Fruit fly (Drosophila melanogaster): ENCODE measurements around the gene nullo.

Gene nullo

DNA sequence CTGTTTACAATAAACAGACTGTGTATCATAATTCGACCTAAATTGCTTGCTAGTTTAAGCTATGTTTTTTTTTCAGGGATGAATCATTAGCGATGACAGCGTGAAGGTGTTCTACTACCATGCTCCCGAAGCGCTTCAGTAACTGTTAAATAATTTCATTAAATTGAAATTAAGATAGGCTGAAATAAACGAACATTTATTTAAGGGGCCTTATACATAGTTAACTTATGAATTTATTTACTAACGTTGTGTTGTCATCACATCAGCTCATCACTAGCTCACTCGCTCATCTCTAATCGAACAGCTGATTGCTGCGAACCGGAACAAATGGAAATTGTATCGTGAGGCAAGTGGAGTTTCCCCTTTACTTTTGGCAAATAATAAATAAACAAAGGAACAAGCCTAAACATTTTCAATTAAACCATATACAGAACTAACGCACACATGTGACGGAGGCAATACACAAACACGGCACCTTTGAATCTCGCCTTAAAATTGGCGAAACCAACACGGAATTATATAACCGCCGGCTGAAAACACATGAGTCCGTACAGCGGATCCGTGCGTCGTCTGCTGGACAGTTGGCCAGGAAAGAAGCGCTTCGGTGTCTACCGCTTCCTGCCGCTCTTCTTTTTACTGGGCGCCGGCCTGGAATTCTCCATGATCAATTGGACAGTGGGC is 38.1 kb upstream of the nullo start, which contains the start of the genes cm, sloth1 and sloth2 (continued):
- TF ChIP-seq CG3163 (GFP tag; optimal IDR thresholded peaks at IDR 0.05) (peak; percentile 55), Blimp-1 (GFP tag; optimal IDR thresholded peaks at IDR 0.05) (peak; percentile 72), Side (GFP tag; optimal IDR thresholded peaks at IDR 0.05) (peak; percentile 87), Nf-YA (GFP tag; IDR thresholded peaks at IDR 0.05) (peak; percentile 72)

DNA sequence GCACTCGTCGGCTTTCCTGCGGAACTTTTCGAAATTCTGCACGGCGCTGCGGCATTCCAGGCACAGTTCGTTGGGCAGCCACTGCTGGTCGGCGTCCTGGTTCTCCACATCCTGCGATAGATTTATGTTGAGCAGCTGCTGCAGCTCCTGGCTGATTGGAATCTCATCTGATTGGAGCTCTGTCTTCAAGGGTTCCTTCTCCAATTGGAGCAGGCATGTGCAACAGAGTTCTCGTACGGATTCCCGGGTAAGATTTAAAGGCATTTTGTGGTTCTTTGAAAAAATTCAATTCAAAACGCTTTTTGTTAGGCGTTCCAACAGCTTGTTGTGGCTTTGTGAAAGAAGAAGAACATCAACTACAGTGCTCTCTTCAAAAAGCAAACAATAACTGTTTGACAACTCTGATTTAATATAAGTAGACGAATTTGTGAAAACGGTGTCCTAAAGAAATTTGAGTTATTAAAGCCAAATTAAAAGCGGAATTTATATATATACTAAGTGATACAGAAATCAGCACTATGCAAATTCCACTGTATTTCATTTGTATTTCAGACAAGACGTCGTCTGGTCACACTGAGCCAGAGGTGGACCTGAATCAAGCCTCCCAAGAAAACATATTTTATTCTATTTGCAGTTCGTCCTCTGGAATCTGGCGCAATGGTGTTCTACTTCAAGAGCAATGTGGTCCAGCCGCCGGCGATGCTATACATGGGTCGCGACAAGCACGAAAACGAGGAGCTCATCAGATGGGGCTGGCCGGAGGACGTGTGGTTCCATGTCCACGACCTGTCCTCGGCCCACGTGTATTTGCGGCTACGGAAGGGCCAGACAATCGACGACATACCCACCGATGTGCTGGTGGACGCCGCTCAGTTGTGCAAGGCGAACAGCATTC is 35.7 kb upstream of the nullo start, which contains the start of the genes CG3032 and CG4593:
Gene CG3032, minus strand, starts transcription at position 562 of the 895 bp plus-strand sequence.
Gene CG4593, plus strand, starts transcription at position 568 of the 895 bp plus-strand sequence.
- TF ChIP-seq Neu2 (GFP tag; optimal IDR thresholded peaks at IDR 0.05; ENCODE audit: borderline replicate concordance) (no peak), GATAe (GFP tag; conservative IDR thresholded peaks at IDR 0.05) (peak; percentile 73), CG8359 (GFP tag; optimal IDR thresholded peaks at IDR 0.05; ENCODE audit: borderline replicate concordance) (no peak), jigr1 (GFP tag; IDR thresholded peaks at IDR 0.05) (peak; percentile 65; the same call in 2 of the 3 replicates), CG12659 (GFP tag; optimal IDR thresholded peaks at IDR 0.05) (peak; percentile 81), CG34376 (GFP tag; optimal IDR thresholded peaks at IDR 0.05) (peak; percentile 29), CG2712 (tag; optimal IDR thresholded peaks at IDR 0.05) (peak; percentile 82), CG7963 (GFP tag; IDR thresholded peaks at IDR 0.05; ENCODE audit: partially characterized antibody) (no peak), CG16815 (GFP tag; optimal IDR thresholded peaks at IDR 0.05) (peak; percentile 73), Vsx1 (GFP tag; optimal IDR thresholded peaks at IDR 0.05) (peak; percentile 19), CG11696 (GFP tag; IDR thresholded peaks at IDR 0.05) (peak; percentile 80), Oaz (GFP tag; IDR thresholded peaks at IDR 0.05) (peak; percentile 78), en (GFP tag; optimal IDR thresholded peaks at IDR 0.05) (peak; percentile 20), Med (GFP tag) (peak; percentile 95), dmrt99B (tag; optimal IDR thresholded peaks at IDR 0.05) (peak; percentile 80), ind (GFP tag; optimal IDR thresholded peaks at IDR 0.05) (peak; percentile 87), CG8478 (optimal IDR thresholded peaks at IDR 0.05) (no peak), CG11504 (tag; optimal IDR thresholded peaks at IDR 0.05) (peak; percentile 75), cwo (GFP tag; optimal IDR thresholded peaks at IDR 0.05) (peak; percentile 56), chn (GFP tag; optimal IDR thresholded peaks at IDR 0.05) (peak; percentile 72), sima (GFP tag; optimal IDR thresholded peaks at IDR 0.05) (no peak), CG10979 (tag; optimal IDR thresholded peaks at IDR 0.05) (peak; percentile 60), Doc3 (GFP tag; IDR thresholded peaks at IDR 0.05; ENCODE audit: partially characterized antibody) (no peak), inv (GFP tag; IDR thresholded peaks at IDR 0.05; ENCODE audit: partially characterized antibody) (no peak), nom (GFP tag; optimal IDR thresholded peaks at IDR 0.05) (peak; percentile 66), CG13123 (GFP tag; optimal IDR thresholded peaks at IDR 0.05) (peak; percentile 14), CG14441 (GFP tag; IDR thresholded peaks at IDR 0.05) (peak; percentile 94), BtbVII (GFP tag; optimal IDR thresholded peaks at IDR 0.05) (peak; percentile 9), Dek (tag; optimal IDR thresholded peaks at IDR 0.05) (peak; percentile 84), Awh (GFP tag; IDR thresholded peaks at IDR 0.05) (peak; percentile 85), ara (GFP tag; IDR thresholded peaks at IDR 0.05) (peak; percentile 73), CG1832 (GFP tag; optimal IDR thresholded peaks at IDR 0.05) (no peak), Stat92E (GFP tag; optimal IDR thresholded peaks at IDR 0.05) (peak in 1 of 3 experiments; percentile 32), zfh1 (GFP tag; IDR thresholded peaks at IDR 0.05) (peak; percentile 88), CG8944 (GFP tag; optimal IDR thresholded peaks at IDR 0.05) (peak; percentile 67), Xrp1 (GFP tag; IDR thresholded peaks at IDR 0.05) (peak; percentile 87), CG15269 (tag; optimal IDR thresholded peaks at IDR 0.05) (peak; percentile 81), Bdp1 (GFP tag; optimal IDR thresholded peaks at IDR 0.05) (peak; percentile 40), pfk (GFP tag; optimal IDR thresholded peaks at IDR 0.05) (no peak), CG6791 (GFP tag; IDR thresholded peaks at IDR 0.05; ENCODE audit: partially characterized antibody) (no peak), ac (GFP tag; optimal IDR thresholded peaks at IDR 0.05) (no peak)
